Worm (Caenorhabditis elegans) whole organism, mixed stage, embryonic: ENCODE measurements around the gene F53F1.6.

ENCODE experiments used
- blmp-1 ChIP-seq: fragments of 150-350 bp; optimal IDR thresholded peaks from 2 replicates; lab custom pipeline; 2014; ENCODE audit warnings: missing biosample characterization, missing genetic modification characterization
- nhr-12 ChIP-seq: fragments of 150-350 bp; optimal IDR thresholded peaks from 2 replicates; lab custom pipeline; 2014; ENCODE audit warnings: missing biosample characterization, missing genetic modification characterization

ce11 chrV:13462974-13463373, 45.6 kb upstream of the F53F1.6 start, which contains the start of gene frm-10:
- TF ChIP-seq nhr-12 (tag; lab: Kevin White, UChicago) (no peak), blmp-1 (no peak)
